Fruit fly (Drosophila melanogaster) whole organism, prepupa: Measurements from ENCODE around the gene Mybbp1A.
A peak's percentile ranks its signal among the peaks of the same experiment; 100 is the strongest.

Experiments
- Blimp-1 ChIP-seq: fragments of 200-800 bp; sonication (Bioruptor generic); optimal IDR thresholded peaks from 3 replicates; lab custom pipeline; 2017; ENCODE audit warnings: missing biosample characterization, missing genetic modification characterization, mild to moderate bottlenecking, moderate library complexity, missing genetic modification reagents
- CG10631 ChIP-seq: fragments of 200-800 bp; sonication (Bioruptor generic); optimal IDR thresholded peaks from 2 replicates; lab custom pipeline; 2016; ENCODE audit warnings: missing biosample characterization, missing genetic modification characterization
- CG11762 ChIP-seq: fragments of 200-800 bp; sonication (Bioruptor generic); optimal IDR thresholded peaks from 3 replicates; lab custom pipeline; 2016; ENCODE audit warnings: missing biosample characterization, missing genetic modification characterization; ENCODE audit not compliant: insufficient read depth
- CG15336 ChIP-seq: fragments of 200-800 bp; sonication (Bioruptor generic); IDR thresholded peaks from 2 replicates; pipeline ENCODE4 v1.3.6; 2022; ENCODE audit warnings: missing biosample characterization, missing genetic modification characterization
- CG16779 ChIP-seq: fragments of 200-800 bp; sonication (Bioruptor generic); optimal IDR thresholded peaks from 3 replicates; lab custom pipeline; 2017; ENCODE audit warnings: missing biosample characterization, mild to moderate bottlenecking, missing genetic modification characterization
- CG3032 ChIP-seq: fragments of 200-800 bp; optimal IDR thresholded peaks from 2 replicates; lab custom pipeline; 2019; ENCODE audit warnings: missing biosample characterization, mild to moderate bottlenecking, missing genetic modification characterization, moderate library complexity
- CG6163 ChIP-seq: fragments of 200-800 bp; sonication (Bioruptor generic); IDR thresholded peaks from 3 replicates; pipeline ENCODE4 v1.3.6; 2022; ENCODE audit warnings: missing biosample characterization, missing genetic modification characterization
- CG6276 ChIP-seq: fragments of 200-800 bp; sonication (Bioruptor generic); optimal IDR thresholded peaks from 2 replicates; lab custom pipeline; 2017; ENCODE audit warnings: missing biosample characterization, mild to moderate bottlenecking, missing genetic modification characterization
- CG6792 ChIP-seq: fragments of 200-800 bp; sonication (Bioruptor generic); optimal IDR thresholded peaks from 3 replicates; lab custom pipeline; 2016; ENCODE audit warnings: missing biosample characterization, missing genetic modification characterization
- CG6808 ChIP-seq: fragments of 200-800 bp; sonication (Bioruptor generic); optimal IDR thresholded peaks from 3 replicates; lab custom pipeline; 2017; ENCODE audit warnings: missing biosample characterization, missing genetic modification characterization, mild to moderate bottlenecking, moderate library complexity, missing genetic modification reagents
- CG7368 ChIP-seq: fragments of 200-800 bp; sonication (Bioruptor generic); optimal IDR thresholded peaks from 3 replicates; lab custom pipeline; 2016; ENCODE audit warnings: missing biosample characterization, missing genetic modification characterization
- CG8632 ChIP-seq: fragments of 200-800 bp; sonication (Bioruptor generic); optimal IDR thresholded peaks from 3 replicates; lab custom pipeline; 2016; ENCODE audit warnings: missing biosample characterization, missing genetic modification characterization
- CG9139 ChIP-seq: fragments of 200-800 bp; sonication (Bioruptor generic); optimal IDR thresholded peaks from 3 replicates; lab custom pipeline; 2017; ENCODE audit warnings: missing biosample characterization, mild to moderate bottlenecking, missing genetic modification characterization
- Eip75B ChIP-seq: fragments of 200-800 bp; sonication (Bioruptor generic); optimal IDR thresholded peaks from 3 replicates; lab custom pipeline; 2016; ENCODE audit warnings: missing biosample characterization, missing genetic modification characterization
- Eip78C ChIP-seq: fragments of 200-800 bp; sonication (Bioruptor generic); peaks from one replicate; lab custom pipeline; 2016; ENCODE audit warnings: missing biosample characterization, missing genetic modification characterization
- Ets21C ChIP-seq: fragments of 200-800 bp; sonication (Bioruptor generic); optimal IDR thresholded peaks from 3 replicates; lab custom pipeline; 2016; ENCODE audit warnings: missing biosample characterization, missing genetic modification characterization
- Hr38 ChIP-seq: sonication (Bioruptor generic); optimal IDR thresholded peaks from 2 replicates; lab custom pipeline; 2016; ENCODE audit warnings: missing biosample characterization, missing genetic modification characterization
- Smox ChIP-seq: fragments of 200-800 bp; sonication (Bioruptor generic); optimal IDR thresholded peaks from 3 replicates; lab custom pipeline; 2016; ENCODE audit warnings: missing biosample characterization, missing genetic modification characterization
- Sox14 ChIP-seq: fragments of 200-800 bp; sonication (Bioruptor generic); optimal IDR thresholded peaks from 3 replicates; lab custom pipeline; 2016; ENCODE audit warnings: missing biosample characterization, missing genetic modification characterization
- Sox15 ChIP-seq: fragments of 200-800 bp; sonication (Bioruptor generic); optimal IDR thresholded peaks from 3 replicates; lab custom pipeline; 2016; ENCODE audit warnings: missing biosample characterization, missing genetic modification characterization
- cyc ChIP-seq: fragments of 200-800 bp; sonication (Bioruptor generic); optimal IDR thresholded peaks from 3 replicates; lab custom pipeline; 2016; ENCODE audit warnings: missing biosample characterization, missing genetic modification characterization
- dac ChIP-seq: fragments of 200-800 bp; sonication (Bioruptor generic); optimal IDR thresholded peaks from 2 replicates; lab custom pipeline; 2017; ENCODE audit warnings: missing biosample characterization, mild to moderate bottlenecking, missing genetic modification characterization
- eg ChIP-seq: fragments of 200-800 bp; sonication (Bioruptor generic); IDR thresholded peaks from 3 replicates; pipeline ENCODE4 v1.3.6; 2022; ENCODE audit warnings: missing biosample characterization, missing genetic modification characterization
- fd59A ChIP-seq: fragments of 200-800 bp; sonication (Bioruptor generic); optimal IDR thresholded peaks from 2 replicates; lab custom pipeline; 2017; ENCODE audit warnings: missing biosample characterization, mild to moderate bottlenecking, missing genetic modification characterization, missing genetic modification reagents
- fd85E ChIP-seq: fragments of 200-800 bp; sonication (Bioruptor generic); optimal IDR thresholded peaks from 3 replicates; lab custom pipeline; 2016; ENCODE audit warnings: missing biosample characterization, missing genetic modification characterization
- fkh ChIP-seq: fragments of 200-800 bp; sonication (Bioruptor generic); optimal IDR thresholded peaks from 3 replicates; lab custom pipeline; 2017; ENCODE audit warnings: missing biosample characterization, mild to moderate bottlenecking, missing genetic modification characterization, moderate library complexity
- lz ChIP-seq: fragments of 200-800 bp; sonication (Bioruptor generic); optimal IDR thresholded peaks from 3 replicates; lab custom pipeline; 2016; ENCODE audit warnings: missing biosample characterization, missing genetic modification characterization
- pdm3 ChIP-seq: fragments of 200-800 bp; sonication (Bioruptor generic); optimal IDR thresholded peaks from 3 replicates; lab custom pipeline; 2016; ENCODE audit warnings: missing biosample characterization, missing genetic modification characterization
- salr ChIP-seq, 2 experiments: fragments of 200-800 bp; sonication (Bioruptor generic); optimal IDR thresholded peaks; 3 replicates each; lab custom pipeline; 2016 to 2018; ENCODE audit warnings: missing biosample characterization in 2 of 2, missing genetic modification characterization in 2 of 2, mild to moderate bottlenecking in 1 of 2
- ss ChIP-seq, 2 experiments: fragments of 200-800 bp; sonication (Bioruptor generic); optimal IDR thresholded peaks; 2 replicates in 1 of 2; 3 replicates in 1 of 2; lab custom pipeline; 2017 to 2018; ENCODE audit warnings: mild to moderate bottlenecking in 2 of 2, missing biosample characterization in 2 of 2, missing genetic modification characterization in 2 of 2, moderate library complexity in 1 of 2
- svp ChIP-seq: fragments of 200-800 bp; sonication (Bioruptor generic); peaks from one replicate; lab custom pipeline; 2016; ENCODE audit warnings: missing biosample characterization, missing genetic modification characterization
- topi ChIP-seq: fragments of 200-800 bp; sonication (Bioruptor generic); optimal IDR thresholded peaks from 3 replicates; lab custom pipeline; 2016; ENCODE audit warnings: missing biosample characterization, missing genetic modification characterization

The Mybbp1A gene

dm6 chrX:654949-655348 lies 25.4 kb downstream of the Mybbp1A start (continued):
- peak; percentile 86 for TF ChIP-seq Hr38
- peak; percentile 91 for TF ChIP-seq fd85E (GFP tag; lab: Kevin White, UChicago)
- peak; percentile 82 to 92 for TF ChIP-seq salr (GFP tag; optimal IDR thresholded peaks at IDR 0.05; lab: Kevin White, UChicago)
- peak; percentile 93 to 96 for TF ChIP-seq ss (GFP tag; optimal IDR thresholded peaks at IDR 0.05; lab: Kevin White, UChicago)
- peak; percentile 96 for TF ChIP-seq topi (GFP tag; lab: Kevin White, UChicago)
- peak; percentile 95 for TF ChIP-seq CG7368
- TF ChIP-seq Blimp-1 (GFP tag; lab: Kevin White, UChicago) = peak; percentile 87
- peak; percentile 97 for TF ChIP-seq pdm3
- TF ChIP-seq Sox15 (GFP tag; lab: Kevin White, UChicago) = peak; percentile 93
- peak; percentile 96 for TF ChIP-seq CG6792 (GFP tag; lab: Kevin White, UChicago)
- peak; percentile 95 for TF ChIP-seq dac (GFP tag; lab: Kevin White, UChicago)
- TF ChIP-seq CG3032 (tag; lab: Kevin White, UChicago) = peak; percentile 94
- TF ChIP-seq Smox (GFP tag; lab: Kevin White, UChicago) = peak; percentile 96
- peak; percentile 94 for TF ChIP-seq CG11762 (GFP tag; lab: Kevin White, UChicago)
- TF ChIP-seq fkh (GFP tag; lab: Kevin White, UChicago) = peak; percentile 83
- TF ChIP-seq cyc = peak; percentile 97
- TF ChIP-seq Ets21C (GFP tag; lab: Kevin White, UChicago) = peak; percentile 94
- peak; percentile 98 for TF ChIP-seq CG15336 (GFP tag; lab: Robert Waterston, UW)
- peak; percentile 95 for TF ChIP-seq Eip75B (GFP tag; lab: Kevin White, UChicago)
- TF ChIP-seq Eip78C (GFP tag; lab: Kevin White, UChicago) = peak; percentile 98
- TF ChIP-seq CG6276 = peak; percentile 95
- TF ChIP-seq fd59A (GFP tag; lab: Kevin White, UChicago) = peak; percentile 94
- TF ChIP-seq lz (GFP tag; lab: Kevin White, UChicago) = peak; percentile 96
- peak; percentile 99 for TF ChIP-seq eg (GFP tag; lab: Robert Waterston, UW)
- TF ChIP-seq CG10631 (GFP tag; lab: Kevin White, UChicago) = peak; percentile 92
- TF ChIP-seq CG8632 = peak; percentile 93
- TF ChIP-seq Sox14 = peak; percentile 97

DNA sequence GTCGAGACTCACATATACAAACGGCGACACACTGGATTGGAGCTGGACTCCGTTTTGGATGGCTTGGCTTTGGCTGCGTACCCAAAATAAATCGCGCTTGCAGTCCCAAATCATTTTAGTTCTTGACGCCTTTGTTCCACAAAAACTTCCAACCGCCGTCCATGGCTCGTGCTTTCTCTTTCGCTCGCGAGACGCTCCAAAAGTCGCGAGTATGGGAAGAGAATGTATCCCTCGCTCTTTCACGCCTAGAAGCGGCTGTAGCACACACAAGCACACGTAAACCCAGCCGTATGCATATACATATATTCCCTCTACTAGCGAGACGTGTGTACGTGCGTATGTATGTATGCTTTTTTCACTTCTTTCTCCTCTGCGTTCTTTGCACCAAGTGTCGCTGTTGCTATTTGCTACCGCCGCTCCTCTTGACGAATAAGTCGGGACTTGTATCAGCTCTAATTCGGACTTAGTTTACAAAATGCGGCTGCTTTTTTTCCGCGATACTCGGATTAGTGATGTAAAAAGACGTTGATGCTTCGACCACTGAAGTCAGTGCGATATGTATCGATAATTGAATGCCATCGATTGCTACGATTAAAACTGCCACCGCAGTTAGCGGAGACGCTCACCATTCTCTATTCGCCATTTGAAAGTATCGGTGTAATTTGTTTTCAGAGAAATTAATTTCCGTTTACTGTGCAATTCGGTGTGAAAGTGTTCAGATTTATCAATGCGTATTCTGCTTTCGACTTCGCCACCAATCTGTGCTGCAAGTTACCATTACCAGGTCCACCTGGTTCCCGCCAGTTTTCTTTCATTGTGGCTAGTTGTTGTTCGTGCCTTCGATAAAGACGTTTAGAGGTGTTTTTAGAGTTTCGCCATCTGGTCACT lies 26.2 kb downstream of the Mybbp1A start, which contains the start of the genes Hmt4-20 and SkpA:
Gene Hmt4-20, minus strand, starts transcription at position 542 of the 888 bp plus-strand sequence.
Gene SkpA, plus strand, starts transcription at position 623 of the 888 bp plus-strand sequence.
- TF ChIP-seq CG6163 (GFP tag; lab: Robert Waterston, UW) (peak; percentile 43; the same call in 1 of the 3 replicates), CG16779 (no peak), CG3032 (tag; lab: Kevin White, UChicago) (no peak), svp (GFP tag; lab: Kevin White, UChicago) (peak; percentile 55), eg (GFP tag; lab: Robert Waterston, UW) (0 out of 3 replicates have a peak, but pooled peaks have one; percentile 6), Eip78C (GFP tag; lab: Kevin White, UChicago) (peak; percentile 53), topi (GFP tag; lab: Kevin White, UChicago) (no peak), lz (GFP tag; lab: Kevin White, UChicago) (no peak), Sox14 (peak; percentile 4)

- TF ChIP-seq CG3032 (tag; lab: Kevin White, UChicago) (no peak), Sox15 (GFP tag; lab: Kevin White, UChicago) (no peak), CG6276 (no peak), Eip78C (GFP tag; lab: Kevin White, UChicago) (peak; percentile 14), CG9139 (GFP tag; lab: Kevin White, UChicago) (peak; percentile 9), CG10631 (GFP tag; lab: Kevin White, UChicago) (no peak), svp (GFP tag; lab: Kevin White, UChicago) (no peak), CG6808 (GFP tag; lab: Kevin White, UChicago) (peak; percentile 2)
- TF ChIP-seq, all 60 proteins: peak for 3
These were observed 26.9 kb downstream of the Mybbp1A start for dm6 chrX:656380-656925.
